Fruit fly (Drosophila melanogaster): Measurements from ENCODE around the gene eIF3g1.
A peak's percentile ranks its signal among the peaks of the same experiment; 100 is the strongest.

eIF3g1 gene

DNA sequence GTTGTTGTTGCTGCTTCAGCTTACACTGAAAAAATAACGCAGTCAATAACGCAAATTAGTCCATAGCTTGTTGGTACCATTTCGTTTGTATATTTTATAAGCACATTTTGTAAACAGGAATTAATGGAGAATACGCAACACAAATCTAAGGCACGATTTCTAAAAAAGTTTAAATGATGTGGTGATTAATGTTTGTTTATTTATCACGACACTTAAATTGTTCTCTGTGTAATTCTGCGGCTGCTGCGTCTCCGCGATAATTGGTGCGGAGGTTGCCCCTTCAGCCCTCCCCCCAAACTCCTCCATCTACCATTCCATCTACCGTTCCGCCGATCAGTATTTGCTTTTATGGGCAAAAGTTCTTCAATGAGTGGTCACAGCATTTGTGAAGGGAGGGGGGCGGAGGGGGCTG is 37.3 kb upstream of the eIF3g1 start (continued):
- TF ChIP-seq dpn (GFP tag; optimal IDR thresholded peaks at IDR 0.05) (peak; percentile 59 to 70), CG1602 (GFP tag; optimal IDR thresholded peaks at IDR 0.05) (peak; percentile 43), CG17328 (GFP tag; IDR thresholded peaks at IDR 0.05) (no peak), Dek (tag; optimal IDR thresholded peaks at IDR 0.05) (peak; percentile 58), CG12769 (tag; optimal IDR thresholded peaks at IDR 0.05) (peak; percentile 83), CG33213 (GFP tag; optimal IDR thresholded peaks at IDR 0.05) (peak; percentile 11), CG3281 (GFP tag; optimal IDR thresholded peaks at IDR 0.05) (peak; percentile 58), bowl (GFP tag; IDR thresholded peaks at IDR 0.05) (no peak), CkIIα-i1 (GFP tag; IDR thresholded peaks at IDR 0.05) (no peak), aop (GFP tag; IDR thresholded peaks at IDR 0.05) (0 out of 2 replicates have a peak, but pooled peaks have one; percentile 44), zfh1 (GFP tag; IDR thresholded peaks at IDR 0.05) (0 out of 3 replicates have a peak, but pooled peaks have one; percentile 61), Hand (GFP tag; optimal IDR thresholded peaks at IDR 0.05) (peak; percentile 3), Hey (tag; optimal IDR thresholded peaks at IDR 0.05) (peak; percentile 12), CG10366 (GFP tag; IDR thresholded peaks at IDR 0.05) (peak; percentile 44), salm (tag; optimal IDR thresholded peaks at IDR 0.05) (peak; percentile 9), Dbx (GFP tag; IDR thresholded peaks at IDR 0.05) (0 out of 3 replicates have a peak, but pooled peaks have one; percentile 42), Mad (GFP tag; optimal IDR thresholded peaks at IDR 0.05) (peak; percentile 57), Oaz (GFP tag; IDR thresholded peaks at IDR 0.05) (peak; percentile 18; the same call in 1 of the 2 replicates), CG5245 (GFP tag; optimal IDR thresholded peaks at IDR 0.05) (no peak), dmrt11E (tag; optimal IDR thresholded peaks at IDR 0.05) (peak; percentile 11), HLH54F (GFP tag; optimal IDR thresholded peaks at IDR 0.05) (peak; percentile 60), NK7.1 (GFP tag; optimal IDR thresholded peaks at IDR 0.05) (peak; percentile 6), CG1603 (tag; optimal IDR thresholded peaks at IDR 0.05) (peak; percentile 84), stwl (tag; optimal IDR thresholded peaks at IDR 0.05) (no peak), Nf-YB (GFP tag; optimal IDR thresholded peaks at IDR 0.05) (peak; percentile 22), CG13296 (GFP tag; optimal IDR thresholded peaks at IDR 0.05) (peak; percentile 68), org-1 (GFP tag; optimal IDR thresholded peaks at IDR 0.05) (peak; percentile 54), CG8359 (GFP tag; optimal IDR thresholded peaks at IDR 0.05; ENCODE audit: borderline replicate concordance) (no peak), pnt (GFP tag; optimal IDR thresholded peaks at IDR 0.05) (peak; percentile 37), Awh (GFP tag; IDR thresholded peaks at IDR 0.05) (no peak), crol (GFP tag; IDR thresholded peaks at IDR 0.05) (peak; percentile 73), CG18599 (GFP tag; optimal IDR thresholded peaks at IDR 0.05) (peak; percentile 69), lmd (GFP tag; IDR thresholded peaks at IDR 0.05) (peak; percentile 50; the same call in 1 of the 2 replicates), CG15696 (tag; optimal IDR thresholded peaks at IDR 0.05) (peak; percentile 0), HmgD (GFP tag; optimal IDR thresholded peaks at IDR 0.05) (no peak), CG4617 (GFP tag; optimal IDR thresholded peaks at IDR 0.05; ENCODE audit: borderline replicate concordance) (no peak), Lim3 (GFP tag; IDR thresholded peaks at IDR 0.05) (no peak), CG2116 (GFP tag; optimal IDR thresholded peaks at IDR 0.05) (no peak), CG4707 (GFP tag; optimal IDR thresholded peaks at IDR 0.05) (no peak), exex (tag; optimal IDR thresholded peaks at IDR 0.05) (no peak), sd (tag; optimal IDR thresholded peaks at IDR 0.05) (peak; percentile 32), CG6854 (GFP tag; optimal IDR thresholded peaks at IDR 0.05) (no peak), fd3F (GFP tag; optimal IDR thresholded peaks at IDR 0.05) (peak; percentile 36), NC2α (GFP tag; optimal IDR thresholded peaks at IDR 0.05) (no peak), CG2875 (GFP tag; optimal IDR thresholded peaks at IDR 0.05) (peak; percentile 24), CG17829 (tag; optimal IDR thresholded peaks at IDR 0.05) (peak; percentile 59), scrt (GFP tag; optimal IDR thresholded peaks at IDR 0.05) (peak; percentile 34), dmrt99B (tag; optimal IDR thresholded peaks at IDR 0.05) (peak; percentile 79), tna (GFP tag; IDR thresholded peaks at IDR 0.05; ENCODE audit: partially characterized antibody) (no peak), CG13287 (GFP tag; IDR thresholded peaks at IDR 0.05; ENCODE audit: partially characterized antibody) (no peak)
